Fruit fly (Drosophila melanogaster): ENCODE results near the gene CHMP2B.

dm6 chr3L:5187572-5187934 is 48.1 kb downstream of the CHMP2B start:
- TF ChIP-seq Lpt (GFP tag; optimal IDR thresholded peaks at IDR 0.05) (no peak), Hr39 (GFP tag; optimal IDR thresholded peaks at IDR 0.05) (peak; percentile 56), CG10631 (GFP tag; optimal IDR thresholded peaks at IDR 0.05) (peak; percentile 41), dac (GFP tag; optimal IDR thresholded peaks at IDR 0.05) (no peak), CG32006 (GFP tag; optimal IDR thresholded peaks at IDR 0.05) (peak; percentile 40), Sox14 (GFP tag; optimal IDR thresholded peaks at IDR 0.05) (peak; percentile 47), Eip75B (GFP tag; optimal IDR thresholded peaks at IDR 0.05) (no peak), Sox102F (GFP tag; optimal IDR thresholded peaks at IDR 0.05) (peak; percentile 12), CG8319 (GFP tag; optimal IDR thresholded peaks at IDR 0.05) (no peak), Eip78C (GFP tag) (peak; percentile 81), Gug (GFP tag; IDR thresholded peaks at IDR 0.05) (peak; percentile 61), Hr38 (GFP tag; optimal IDR thresholded peaks at IDR 0.05) (no peak), CG11294 (GFP tag; IDR thresholded peaks at IDR 0.05) (peak; percentile 37; the same call in 1 of the 2 replicates)

Measured in whole organism, prepupa.